Worm (Caenorhabditis elegans): ENCODE data around the gene C04G2.10.

Gene C04G2.10

DNA sequence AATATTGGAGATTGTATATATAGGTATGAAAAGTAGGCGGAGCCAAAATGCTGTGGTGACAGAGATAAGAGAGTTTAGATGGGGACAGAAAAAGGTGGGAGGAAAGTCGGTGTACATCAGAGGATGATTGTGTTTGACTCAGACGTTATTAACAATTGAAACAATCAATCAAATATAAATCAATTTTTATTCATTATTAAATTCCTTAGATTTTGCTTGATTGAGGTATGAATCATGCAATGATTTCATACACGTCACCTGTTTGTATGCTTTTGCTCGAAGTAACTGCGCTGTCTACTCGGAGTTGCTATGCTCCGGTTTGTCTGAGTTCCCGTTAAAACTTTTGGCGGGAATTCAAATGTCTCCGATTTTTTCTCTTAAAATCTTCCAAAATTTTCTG lies at the start of gene C04G2.10:
TSS of gene C04G2.10 (plus strand) at position 301 of the 400 bp plus-strand sequence.
- TF ChIP-seq unc-62 (GFP tag; optimal IDR thresholded peaks at IDR 0.05) = no peak

DNA sequence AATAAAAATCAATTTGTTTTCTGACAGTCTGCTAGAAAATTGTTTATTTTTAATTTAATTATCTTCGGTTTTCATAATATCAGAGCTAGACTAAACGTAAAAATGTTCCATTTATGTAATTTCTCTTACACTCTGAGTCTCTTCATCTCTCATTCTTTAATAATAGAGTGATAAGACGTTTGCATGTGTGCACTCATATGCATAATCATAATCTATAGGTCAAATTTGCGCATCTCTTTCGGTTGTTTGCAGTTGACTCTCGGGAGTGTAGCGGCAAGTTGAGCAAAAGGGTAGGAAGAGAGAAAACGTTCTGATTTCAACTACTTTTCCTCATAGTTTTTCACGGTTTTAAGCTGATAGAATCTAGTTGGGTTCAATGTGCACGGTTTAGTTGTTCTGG lies 48.8 kb upstream of the C04G2.10 start:
- no peak for TF ChIP-seq unc-62 (GFP tag; optimal IDR thresholded peaks at IDR 0.05)

DNA sequence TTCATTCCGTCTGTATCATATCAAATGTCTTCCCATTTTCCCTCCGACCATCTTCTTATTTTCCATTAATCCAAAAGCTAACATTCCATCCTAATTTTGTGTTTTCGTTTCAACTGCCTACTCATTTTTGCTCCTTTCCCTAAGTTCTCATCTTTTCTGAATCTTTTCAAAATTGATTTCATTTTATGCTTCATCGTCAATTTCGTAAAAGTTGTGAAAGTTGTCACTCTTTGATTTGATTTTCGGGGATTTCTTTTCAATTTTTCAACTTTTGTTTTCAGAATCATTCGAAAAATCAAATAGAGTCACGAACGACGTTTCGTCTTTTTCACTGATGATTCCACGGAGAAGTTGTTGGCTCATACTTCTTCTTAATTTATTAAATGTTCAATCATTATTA lies 47.7 kb upstream of the C04G2.10 start, which contains the start of gene cwn-2:
TSS of gene cwn-2 (plus strand) at position 276 of the 400 bp plus-strand sequence.
- TF ChIP-seq unc-62 (GFP tag; optimal IDR thresholded peaks at IDR 0.05) = no peak

DNA sequence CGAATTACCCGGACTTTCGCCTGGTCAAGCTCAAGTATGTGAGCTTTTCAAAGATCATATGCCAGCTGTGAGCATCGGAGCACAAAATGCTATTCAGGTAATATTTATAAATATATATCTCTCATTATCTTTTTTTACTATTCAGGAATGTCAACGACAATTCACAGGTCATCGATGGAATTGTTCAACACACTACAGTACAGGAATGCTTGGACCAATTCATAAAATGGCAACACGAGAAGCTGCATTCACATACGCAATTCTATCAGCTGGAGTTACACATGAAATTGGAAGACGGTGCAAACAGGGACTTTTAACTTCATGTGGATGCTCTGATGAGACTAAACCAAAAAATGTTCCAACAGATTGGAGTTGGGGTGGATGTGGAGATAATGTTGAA lies 47.0 kb upstream of the C04G2.10 start:
- TF ChIP-seq unc-62 (GFP tag; optimal IDR thresholded peaks at IDR 0.05) = no peak

DNA sequence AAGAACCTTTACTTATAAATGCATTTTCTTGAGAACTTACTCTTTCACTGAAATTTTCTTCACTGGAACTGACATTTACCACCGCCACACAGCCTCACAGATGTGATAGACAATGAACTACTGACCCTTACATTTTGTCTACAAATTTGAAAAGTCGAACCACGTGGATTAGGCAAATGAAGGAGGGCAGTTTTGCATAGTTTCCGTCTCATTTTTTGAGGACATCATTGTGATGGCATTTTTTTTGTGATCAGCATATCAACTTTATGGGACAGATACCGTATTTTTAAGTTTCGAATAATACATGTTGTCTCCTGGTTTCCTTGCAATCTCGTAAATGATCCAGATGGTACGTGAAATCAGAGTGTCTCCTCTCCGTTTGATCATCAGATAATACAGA lies 42.7 kb upstream of the C04G2.10 start, which contains the start of gene W01B6.3:
TSS of gene W01B6.3 (minus strand) at position 101 of the 400 bp plus-strand sequence.
- TF ChIP-seq unc-62 (GFP tag; optimal IDR thresholded peaks at IDR 0.05) = no peak

DNA sequence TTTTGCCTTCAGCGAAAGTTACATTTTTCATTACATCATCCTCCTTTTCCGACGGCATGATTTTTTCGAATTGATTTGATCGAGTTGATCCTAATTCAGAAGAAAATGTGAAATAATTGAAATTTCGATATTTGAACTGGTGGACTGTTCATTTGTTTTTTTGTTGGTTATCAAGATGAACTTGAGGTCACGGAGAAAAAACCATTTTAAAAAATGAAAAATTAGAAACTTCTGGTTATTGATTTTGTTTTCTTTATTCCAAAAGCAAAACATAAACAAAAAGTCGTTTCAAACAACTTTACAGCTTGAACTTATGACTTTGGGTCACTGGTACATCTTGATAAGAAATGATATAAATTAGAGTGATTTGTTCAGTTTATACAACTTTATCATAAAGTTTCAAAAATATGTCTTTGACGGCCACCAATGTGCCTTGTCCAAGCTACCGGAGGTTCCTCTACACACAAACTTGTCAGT lies 40.2 kb upstream of the C04G2.10 start, which contains the start of the genes ttbk-4 and W01B6.4:
TSS of gene ttbk-4 (minus strand) at position 101 of the 477 bp plus-strand sequence.
TSS of gene W01B6.4 (plus strand) at position 427 of the 477 bp plus-strand sequence.
- TF ChIP-seq unc-62 (GFP tag; optimal IDR thresholded peaks at IDR 0.05) = no peak

DNA sequence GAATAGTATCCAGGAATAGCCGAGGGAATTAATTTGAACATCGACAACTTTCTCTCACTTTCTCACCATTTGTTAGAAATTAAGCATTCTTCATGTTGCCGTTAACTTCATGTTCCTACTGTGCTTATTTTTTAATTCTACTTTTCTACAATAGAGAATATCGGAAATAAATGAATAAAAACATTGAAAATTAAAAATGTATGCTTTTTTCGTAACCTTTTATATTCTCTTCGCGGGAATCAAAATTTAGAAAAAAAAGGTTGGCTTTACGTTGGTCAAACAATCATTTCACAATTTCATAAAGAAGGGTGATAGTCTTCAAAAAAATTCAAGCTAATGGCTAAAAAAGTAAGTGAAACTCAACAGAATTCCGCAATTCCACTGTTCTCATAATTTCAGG lies 39.3 kb upstream of the C04G2.10 start, which contains the start of gene W01B6.5:
TSS of gene W01B6.5 (plus strand) at position 301 of the 400 bp plus-strand sequence.
- TF ChIP-seq unc-62 (GFP tag; optimal IDR thresholded peaks at IDR 0.05) = no peak

DNA sequence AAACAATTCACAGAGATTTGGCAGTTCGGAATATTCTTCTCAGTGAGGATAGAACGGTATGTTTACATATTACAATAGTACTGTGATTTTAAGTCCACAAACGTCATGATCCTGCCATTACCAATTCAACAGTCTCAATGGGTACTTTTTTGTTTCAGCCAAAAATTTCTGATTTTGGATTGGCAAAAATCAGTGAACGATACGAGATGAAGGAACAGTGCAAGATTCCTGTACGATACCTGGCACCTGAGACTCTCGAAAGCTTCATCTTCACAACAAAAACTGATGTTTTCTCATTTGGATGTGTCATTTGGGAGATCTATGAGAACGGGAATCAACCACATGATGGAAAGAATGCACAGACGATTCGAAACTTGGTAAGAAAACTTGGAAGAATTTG lies 37.2 kb upstream of the C04G2.10 start:
- TF ChIP-seq unc-62 (GFP tag; optimal IDR thresholded peaks at IDR 0.05) = no peak

DNA sequence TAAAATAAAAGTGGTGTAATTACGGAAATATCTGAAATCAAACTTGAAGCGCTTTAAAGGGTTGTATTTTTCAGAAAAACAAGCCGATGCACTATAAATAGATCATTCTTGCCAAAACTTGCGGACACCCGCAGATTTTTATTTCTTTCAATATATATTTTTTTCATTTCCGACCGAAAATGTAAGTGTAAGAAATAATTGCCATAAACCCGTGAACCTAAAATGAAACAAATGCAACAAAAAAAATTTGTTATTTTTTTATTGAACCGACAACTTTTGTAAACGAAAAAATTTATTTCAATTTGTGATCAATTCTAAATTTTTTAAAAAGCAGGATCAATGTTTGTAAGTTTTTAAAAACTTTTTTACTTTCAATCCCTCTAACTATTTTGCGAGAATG lies 34.4 kb upstream of the C04G2.10 start, which contains the start of gene W01B6.6:
TSS of gene W01B6.6 (plus strand) at position 301 of the 400 bp plus-strand sequence.
- no peak for TF ChIP-seq unc-62 (GFP tag; optimal IDR thresholded peaks at IDR 0.05)

DNA sequence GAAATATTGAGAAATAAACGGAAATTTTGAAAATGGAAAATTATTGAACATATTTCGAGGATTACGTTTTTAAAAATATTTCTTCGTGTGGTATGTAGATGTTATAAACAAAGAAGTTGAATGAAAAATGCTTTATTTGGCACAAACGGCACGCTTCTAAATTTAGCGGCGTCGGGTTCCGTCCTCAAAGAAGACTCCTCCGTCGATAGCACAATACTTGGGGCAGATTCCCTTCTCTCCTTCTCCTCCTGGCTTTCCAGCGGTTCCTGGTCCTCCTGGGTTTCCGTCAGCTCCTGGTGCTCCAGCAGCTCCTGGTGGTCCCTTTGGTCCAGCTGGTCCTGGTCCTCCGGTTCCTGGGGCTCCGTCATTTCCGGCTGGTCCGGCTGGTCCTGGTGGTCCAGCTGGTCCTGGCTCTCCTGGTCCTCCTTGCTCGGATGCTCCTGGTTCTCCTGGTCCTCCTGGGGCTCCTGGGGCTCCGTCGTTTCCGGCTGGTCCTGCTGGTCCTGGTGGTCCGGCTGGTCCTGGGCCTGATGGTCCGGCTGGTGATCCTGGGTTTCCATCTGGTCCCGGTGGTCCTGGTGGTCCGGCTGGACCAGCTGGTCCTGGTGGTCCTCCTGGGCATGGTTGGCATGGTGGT lies 30.8 kb upstream of the C04G2.10 start, which contains the start of gene W01B6.8:
TSS of gene W01B6.8 (minus strand) at position 51 of the 637 bp plus-strand sequence.
- TF ChIP-seq unc-62 (GFP tag; optimal IDR thresholded peaks at IDR 0.05) = no peak

DNA sequence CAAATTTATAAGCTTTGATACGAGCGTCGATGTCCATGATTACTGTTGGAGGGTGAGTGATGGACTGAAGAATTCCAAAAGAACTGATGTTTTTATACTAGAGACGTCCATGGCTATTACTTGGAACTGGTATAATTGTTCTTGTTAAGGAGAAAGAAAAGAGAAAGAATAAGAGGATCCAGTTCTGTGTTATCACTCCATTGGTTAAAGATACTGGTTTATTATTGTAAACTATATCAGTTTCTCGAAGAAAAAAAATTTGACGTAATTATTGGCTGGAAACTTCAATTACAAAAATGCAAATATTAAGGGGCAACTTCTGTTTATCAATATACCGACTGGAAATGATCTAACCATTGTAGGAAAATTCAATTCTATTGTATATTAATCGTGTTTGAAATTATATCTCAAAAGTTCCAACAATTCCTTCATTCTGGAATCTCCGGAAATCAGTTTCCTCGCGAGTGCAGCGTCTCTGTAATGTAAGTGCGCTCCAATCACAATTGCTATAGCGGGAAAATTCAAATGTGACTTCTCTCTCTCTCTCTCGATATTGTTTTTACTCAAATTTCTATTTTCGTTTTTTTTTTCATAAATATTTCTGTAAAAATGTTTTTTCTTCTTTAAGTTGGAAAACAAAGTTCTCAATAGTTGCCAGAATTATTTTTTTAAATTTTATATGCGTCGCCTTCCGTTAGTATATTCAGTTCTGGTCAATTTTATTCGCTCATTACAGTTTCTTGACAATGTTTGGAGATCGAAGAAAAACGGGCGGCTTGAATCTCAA lies 29.6 kb upstream of the C04G2.10 start, which contains the start of the genes col-2 and ndc-80:
TSS of gene col-2 (minus strand) at position 51 of the 787 bp plus-strand sequence.
TSS of gene ndc-80 (plus strand) at position 737 of the 787 bp plus-strand sequence.
- TF ChIP-seq unc-62 (GFP tag; optimal IDR thresholded peaks at IDR 0.05) = no peak

DNA sequence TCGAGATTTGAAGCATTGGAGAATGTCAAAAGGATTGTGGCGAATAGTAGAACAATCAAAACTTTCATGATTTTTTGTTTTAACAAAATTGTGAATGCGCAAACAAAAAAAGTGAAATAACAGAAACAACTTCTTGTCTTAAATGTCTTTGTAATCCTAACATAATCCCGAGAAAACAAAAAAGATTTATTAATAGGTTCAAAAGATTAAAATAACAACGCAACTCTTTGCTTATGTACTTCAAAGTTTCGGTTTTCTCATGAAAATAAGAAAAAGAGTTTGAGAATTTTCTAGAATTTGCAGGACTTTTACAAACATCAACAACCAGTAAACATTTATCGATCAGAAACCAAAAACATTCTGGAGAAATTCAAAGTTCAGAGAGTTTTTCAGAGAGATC lies 25.5 kb upstream of the C04G2.10 start, which contains the start of gene ttr-39:
TSS of gene ttr-39 (minus strand) at position 101 of the 400 bp plus-strand sequence.
- TF ChIP-seq unc-62 (GFP tag; optimal IDR thresholded peaks at IDR 0.05) = no peak

DNA sequence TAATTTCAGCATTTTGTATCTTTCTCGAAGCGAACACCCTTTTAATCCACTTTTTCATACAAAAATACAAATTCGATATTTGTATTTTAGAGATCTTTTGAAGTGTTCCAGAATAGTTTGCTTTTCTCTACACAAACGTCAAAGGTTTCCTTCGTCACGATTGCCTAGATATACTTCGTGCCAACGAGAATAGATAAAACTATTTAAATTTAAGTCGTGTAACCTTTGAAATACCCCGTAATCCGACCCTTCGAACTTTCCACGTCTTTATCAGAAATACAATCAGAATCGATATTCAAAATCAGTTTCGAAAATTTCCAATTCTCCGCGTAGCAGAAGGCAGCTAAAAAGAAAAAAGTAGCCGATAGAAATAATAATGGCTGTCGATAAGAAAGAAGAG lies 24.9 kb upstream of the C04G2.10 start, which contains the start of gene ttbk-5:
TSS of gene ttbk-5 (plus strand) at position 301 of the 400 bp plus-strand sequence.
- no peak for TF ChIP-seq unc-62 (GFP tag; optimal IDR thresholded peaks at IDR 0.05)

DNA sequence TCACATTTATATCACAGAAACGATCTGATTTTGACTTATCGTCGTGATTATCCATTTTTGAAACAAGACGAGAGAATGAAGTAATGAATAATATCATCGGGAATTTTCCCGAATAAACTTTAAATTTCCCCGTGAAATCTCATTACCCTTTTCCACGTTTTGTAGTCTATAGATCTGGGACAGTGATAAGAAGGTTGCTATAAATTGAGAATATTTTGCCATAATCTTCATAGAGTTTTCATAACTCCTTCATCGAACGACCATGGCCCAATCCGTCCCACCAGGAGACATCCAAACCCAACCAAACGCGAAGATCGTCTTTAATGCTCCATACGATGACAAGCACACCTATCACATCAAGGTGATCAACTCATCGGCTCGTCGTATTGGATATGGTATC lies 20.1 kb upstream of the C04G2.10 start, which contains the start of the genes C04G2.5 and msp-36:
TSS of gene C04G2.5 (minus strand) at position 101 of the 400 bp plus-strand sequence.
TSS of gene msp-36 (plus strand) at position 263 of the 400 bp plus-strand sequence.
- no peak for TF ChIP-seq unc-62 (GFP tag; optimal IDR thresholded peaks at IDR 0.05)

DNA sequence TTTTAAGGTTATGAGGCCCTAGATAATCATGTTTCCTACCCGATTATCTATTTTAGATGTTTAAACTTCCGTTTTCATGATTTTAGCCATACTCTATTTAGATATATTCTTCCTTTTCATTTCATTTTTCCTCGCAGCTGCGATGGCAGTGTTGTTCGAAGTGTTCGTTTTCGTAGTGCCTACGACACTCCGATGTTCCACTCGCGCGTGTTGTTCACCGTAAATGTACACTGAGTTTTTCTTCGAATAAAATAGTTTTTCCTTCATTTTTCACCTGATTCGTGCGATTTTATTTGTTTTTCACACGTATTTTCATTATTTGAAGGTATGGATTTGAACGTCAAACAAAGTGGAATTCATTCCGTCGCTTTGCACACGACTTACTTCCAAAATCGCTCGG lies 18.4 kb upstream of the C04G2.10 start, which contains the start of gene dis-3:
TSS of gene dis-3 (plus strand) at position 322 of the 400 bp plus-strand sequence.
- TF ChIP-seq unc-62 (GFP tag; optimal IDR thresholded peaks at IDR 0.05) = no peak

DNA sequence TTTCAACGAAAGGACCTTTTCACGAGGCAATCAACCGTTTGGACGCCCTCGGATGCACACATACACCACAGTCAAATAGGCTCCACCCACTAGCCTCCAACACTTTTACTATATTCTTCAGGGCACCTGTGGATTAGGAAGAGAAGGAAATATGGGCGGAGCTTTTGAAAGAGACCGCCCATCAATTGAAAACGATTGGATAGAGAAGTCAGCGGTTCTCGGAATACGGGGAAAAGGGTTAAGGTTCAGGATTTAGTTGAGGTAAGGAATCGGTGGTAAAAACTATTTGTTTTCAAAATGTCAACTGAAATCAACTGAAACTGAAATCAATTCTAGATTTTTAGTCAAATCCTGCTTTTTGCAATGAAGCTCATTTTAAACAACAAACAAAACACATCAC lies 4.8 kb upstream of the C04G2.10 start, which contains the start of gene egl-38:
TSS of gene egl-38 (minus strand) at position 101 of the 400 bp plus-strand sequence.
- TF ChIP-seq unc-62 (GFP tag; optimal IDR thresholded peaks at IDR 0.05) = no peak
